Fruit fly (Drosophila melanogaster): ENCODE data around the gene CG14892.

Gene CG14892

dm6 chr3R:16643591-16643990 lies 49.4 kb downstream of the CG14892 start, which contains the start of gene Arl6IP1 (continued):
- peak; percentile 51 for TF ChIP-seq BEAF-32 (GFP tag; optimal IDR thresholded peaks at IDR 0.05)
- TF ChIP-seq vvl (GFP tag; IDR thresholded peaks at IDR 0.05) = 0 out of 2 replicates have a peak, but pooled peaks have one; percentile 11
- TF ChIP-seq gcm (GFP tag; optimal IDR thresholded peaks at IDR 0.05) = no peak
- no peak for TF ChIP-seq knrl (GFP tag; IDR thresholded peaks at IDR 0.05; ENCODE audit: partially characterized antibody)
- peak; percentile 91 for TF ChIP-seq MBD-R2 (GFP tag; IDR thresholded peaks at IDR 0.05)
- TF ChIP-seq ttk (GFP tag; IDR thresholded peaks at IDR 0.05) = no peak
- TF ChIP-seq CG9797 (GFP tag; optimal IDR thresholded peaks at IDR 0.05) = peak; percentile 86
- peak; percentile 48 for TF ChIP-seq CG14710 (tag; optimal IDR thresholded peaks at IDR 0.05)
- peak; percentile 97 for TF ChIP-seq onecut (GFP tag; IDR thresholded peaks at IDR 0.05)
- TF ChIP-seq CG12659 (GFP tag; optimal IDR thresholded peaks at IDR 0.05) = peak; percentile 32
- no peak for TF ChIP-seq CG5180 (GFP tag; optimal IDR thresholded peaks at IDR 0.05)
- no peak for TF ChIP-seq croc (GFP tag; conservative IDR thresholded peaks at IDR 0.05)
